Worm (Caenorhabditis elegans) whole organism, L1 larva: ENCODE measurements around the gene irk-1.

Experiments used
- ceh-63 ChIP-seq: fragments of 200-800 bp; sonication (Bioruptor generic); optimal IDR thresholded peaks from 2 replicates; lab custom pipeline; 2018; ENCODE audit warnings: mild to moderate bottlenecking, missing genetic modification characterization, missing compliant biosample characterization
- grh-1 ChIP-seq: fragments of 200-800 bp; sonication (Bioruptor generic); IDR thresholded peaks from 2 replicates; pipeline ENCODE4 v1.3.6; 2022; ENCODE audit warnings: missing genetic modification reagents, missing genetic modification characterization, missing compliant biosample characterization
- irx-1 ChIP-seq: sonication (generic microtip); optimal IDR thresholded peaks from 2 replicates; lab custom pipeline; 2016; ENCODE audit warnings: missing genetic modification characterization, missing compliant biosample characterization
- isw-1 ChIP-seq: fragments of 200-800 bp; sonication (Bioruptor generic); IDR thresholded peaks from 2 replicates; pipeline ENCODE4 v1.3.6; 2022; ENCODE audit warnings: missing genetic modification characterization, missing compliant biosample characterization
- mdl-1 ChIP-seq, 2 experiments: fragments of 150-350 bp; optimal IDR thresholded peaks; 2 replicates each; lab custom pipeline; 2014 to 2017; ENCODE audit warnings: missing biosample characterization in 2 of 2, missing genetic modification characterization in 2 of 2, inconsistent platforms in 1 of 2
- nhr-237 ChIP-seq: fragments of 150-350 bp; optimal IDR thresholded peaks from 2 replicates; lab custom pipeline; 2014; ENCODE audit warnings: missing biosample characterization, missing genetic modification characterization
- skn-1 ChIP-seq: fragments of 150-350 bp; optimal IDR thresholded peaks from 2 replicates; lab custom pipeline; 2014; ENCODE audit warnings: missing biosample characterization, missing genetic modification characterization
- tbx-2 ChIP-seq: sonication (generic microtip); optimal IDR thresholded peaks from 2 replicates; lab custom pipeline; 2016; ENCODE audit warnings: missing genetic modification characterization, missing compliant biosample characterization

DNA sequence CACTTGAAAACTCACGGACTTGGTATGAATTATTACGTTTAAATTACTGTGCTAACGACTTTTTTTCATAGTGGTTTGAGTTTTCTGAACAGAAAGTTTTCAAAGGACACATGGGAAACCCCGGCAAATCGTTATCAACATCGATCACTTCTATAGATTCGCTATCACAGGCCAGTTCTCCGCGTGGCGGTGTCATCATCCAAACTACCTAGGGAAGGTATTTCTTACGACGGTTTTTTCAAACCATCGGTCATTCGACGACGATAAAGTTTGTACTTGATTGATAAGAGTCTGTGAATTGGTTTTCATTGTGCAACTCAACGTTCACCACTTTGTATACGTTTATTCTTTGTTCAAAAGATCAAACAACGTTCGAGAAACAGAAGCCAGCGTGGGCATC is 33.4 kb downstream of the irk-1 start:
- TF ChIP-seq skn-1 (tag; lab: Kevin White, UChicago) (no peak), tbx-2 (no peak), mdl-1 (tag; optimal IDR thresholded peaks at IDR 0.05; lab: Kevin White, UChicago) (no peak), isw-1 (GFP tag; lab: Robert Waterston, UW) (no peak), nhr-237 (tag; lab: Kevin White, UChicago) (no peak), irx-1 (tag; lab: Kevin White, UChicago) (no peak), grh-1 (no peak), ceh-63 (GFP tag; lab: Kevin White, UChicago) (no peak)
